Fruit fly (Drosophila melanogaster): ENCODE data around the gene CG5676.

Gene CG5676

dm6 chr2L:10230455-10230854, 25.2 kb downstream of the CG5676 start:
- TF ChIP-seq N (GFP tag; optimal IDR thresholded peaks at IDR 0.05): no peak
- TF ChIP-seq Dfd (GFP tag; optimal IDR thresholded peaks at IDR 0.05): no peak
- no peak for TF ChIP-seq Hr83 (GFP tag; optimal IDR thresholded peaks at IDR 0.05; ENCODE audit: poor library complexity, severe bottlenecking)
- TF ChIP-seq dmrt93B (GFP tag; optimal IDR thresholded peaks at IDR 0.05): no peak
- no peak for TF ChIP-seq tai (GFP tag; optimal IDR thresholded peaks at IDR 0.05)

dm6 chr2L:10226724-10227407, 28.8 kb downstream of the CG5676 start, which contains the start of gene CG5708:
TSS of gene CG5708 (minus strand) at chr2L:10226808.
- TF ChIP-seq lola (GFP tag; optimal IDR thresholded peaks at IDR 0.05) (no peak), foxo (GFP tag; optimal IDR thresholded peaks at IDR 0.05) (no peak), fru (GFP tag; optimal IDR thresholded peaks at IDR 0.05) (no peak), Vsx2 (GFP tag; optimal IDR thresholded peaks at IDR 0.05; ENCODE audit: partially characterized antibody) (no peak), h (GFP tag; optimal IDR thresholded peaks at IDR 0.05) (no peak), pan (optimal IDR thresholded peaks at IDR 0.05) (no peak), br (GFP tag; optimal IDR thresholded peaks at IDR 0.05) (no peak), OdsH (GFP tag; optimal IDR thresholded peaks at IDR 0.05) (no peak), Sp1 (GFP tag; optimal IDR thresholded peaks at IDR 0.05) (peak; percentile 11), dmrt93B (GFP tag; optimal IDR thresholded peaks at IDR 0.05) (no peak), jim (GFP tag; optimal IDR thresholded peaks at IDR 0.05) (no peak), woc (GFP tag; optimal IDR thresholded peaks at IDR 0.05) (peak; percentile 80), Jra (GFP tag; optimal IDR thresholded peaks at IDR 0.05) (no peak), usp (GFP tag; optimal IDR thresholded peaks at IDR 0.05) (no peak), Myc (optimal IDR thresholded peaks at IDR 0.05) (peak; percentile 82), Hnf4 (GFP tag; optimal IDR thresholded peaks at IDR 0.05) (peak; percentile 22), CG9705 (GFP tag; optimal IDR thresholded peaks at IDR 0.05) (no peak), CG32264 (GFP tag; optimal IDR thresholded peaks at IDR 0.05) (no peak), sage (GFP tag; optimal IDR thresholded peaks at IDR 0.05) (peak; percentile 26), rgr (GFP tag; optimal IDR thresholded peaks at IDR 0.05) (peak; percentile 15), GATAd (GFP tag; optimal IDR thresholded peaks at IDR 0.05) (no peak), sv (GFP tag; optimal IDR thresholded peaks at IDR 0.05) (no peak), tai (GFP tag; optimal IDR thresholded peaks at IDR 0.05) (no peak), Dfd (GFP tag; optimal IDR thresholded peaks at IDR 0.05) (no peak), Hr83 (GFP tag; optimal IDR thresholded peaks at IDR 0.05; ENCODE audit: poor library complexity, severe bottlenecking) (no peak), Hr78 (GFP tag; optimal IDR thresholded peaks at IDR 0.05) (no peak), psq (GFP tag; optimal IDR thresholded peaks at IDR 0.05) (no peak), N (GFP tag; optimal IDR thresholded peaks at IDR 0.05) (no peak), CrebA (GFP tag; optimal IDR thresholded peaks at IDR 0.05; ENCODE audit: borderline replicate concordance) (no peak), Rel (GFP tag; optimal IDR thresholded peaks at IDR 0.05) (no peak), Rel (tag; optimal IDR thresholded peaks at IDR 0.05) (peak; percentile 41), Abd-B (GFP tag; optimal IDR thresholded peaks at IDR 0.05) (no peak), brk (GFP tag; optimal IDR thresholded peaks at IDR 0.05) (no peak), ey (GFP tag; optimal IDR thresholded peaks at IDR 0.05) (no peak), dsf (GFP tag; optimal IDR thresholded peaks at IDR 0.05; ENCODE audit: borderline replicate concordance) (no peak), Dif (GFP tag; optimal IDR thresholded peaks at IDR 0.05; ENCODE audit: partially characterized antibody) (no peak), dl (GFP tag; optimal IDR thresholded peaks at IDR 0.05; ENCODE audit: insufficient read depth in 1 of 2, partially characterized antibody in 2 of 2) (no peak), HLH106 (tag; optimal IDR thresholded peaks at IDR 0.05) (no peak), Mio (GFP tag; optimal IDR thresholded peaks at IDR 0.05) (no peak)

All from whole organism, wandering third instar larva.